Worm (Caenorhabditis elegans) whole organism, young adult: ENCODE measurements around the gene bath-30.
A peak's percentile ranks its signal among the peaks of the same experiment; 100 is the strongest.

Experiments used
- lag-1 ChIP-seq: fragments of 200-800 bp; sonication (Bioruptor generic); IDR thresholded peaks from 2 replicates; pipeline ENCODE4 v1.3.6; 2022; ENCODE audit warnings: missing genetic modification reagents, missing genetic modification characterization, missing compliant biosample characterization
- lin-35 ChIP-seq, 3 experiments: fragments of 150-350 bp in 2 of 3; sonication (generic microtip) in 1 of 3; optimal IDR thresholded peaks; 2 replicates each; lab custom pipeline; 2014 to 2018; ENCODE audit warnings: missing biosample characterization in 3 of 3, missing genetic modification characterization in 3 of 3, missing genetic modification reagents in 3 of 3
- madf-3 ChIP-seq: fragments of 200-800 bp; sonication (Bioruptor generic); IDR thresholded peaks from 2 replicates; pipeline ENCODE4 v1.3.6; 2022; ENCODE audit warnings: missing genetic modification reagents, missing genetic modification characterization, missing compliant biosample characterization
- pha-4 ChIP-seq: fragments of 150-350 bp; sonication (generic microtip); optimal IDR thresholded peaks from 2 replicates; lab custom pipeline; 2014; ENCODE audit warnings: missing biosample characterization, missing genetic modification reagents, missing genetic modification characterization
- unc-130 ChIP-seq: sonication (generic microtip); optimal IDR thresholded peaks from 2 replicates; lab custom pipeline; 2016; ENCODE audit warnings: missing genetic modification reagents, missing genetic modification characterization, missing compliant biosample characterization

DNA sequence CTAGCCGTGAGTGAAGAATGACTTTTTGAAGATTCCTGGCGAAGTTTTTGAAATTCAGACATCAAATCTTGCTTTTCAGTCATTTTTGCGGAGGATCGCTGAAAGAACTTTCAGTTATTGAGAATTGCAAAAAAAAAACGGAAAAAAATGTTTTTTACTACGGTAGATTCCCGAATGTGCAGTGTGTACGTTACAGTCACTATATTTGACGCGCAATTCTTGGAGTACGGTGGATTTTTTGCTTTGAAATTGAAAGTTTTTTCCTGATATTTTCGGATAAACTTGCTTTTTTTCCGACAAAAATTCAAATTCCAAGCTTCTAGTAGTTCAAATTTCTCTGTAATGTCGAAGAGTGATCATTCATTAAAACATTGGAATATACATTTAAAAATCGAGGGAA lies 4.2 kb downstream of the bath-30 start, which contains the start of gene F14D2.11:
- TF ChIP-seq lag-1 (GFP tag; lab: Robert Waterston, UW) (no peak), pha-4 (no peak), lin-35 (GFP tag; optimal IDR thresholded peaks at IDR 0.05; lab: Kevin White, UChicago) (no peak), unc-130 (GFP tag; lab: Kevin White, UChicago) (no peak), madf-3 (GFP tag; lab: Robert Waterston, UW) (0 out of 2 replicates have a peak, but pooled peaks have one; percentile 21)
